Worm (Caenorhabditis elegans) whole organism, L3 larva: ENCODE data around the gene C44F1.1.

ENCODE experiments used
- R02D3.7 ChIP-seq: fragments of 150-350 bp; optimal IDR thresholded peaks from 2 replicates; lab custom pipeline; 2014; ENCODE audit warnings: missing biosample characterization, missing genetic modification characterization
- ZK546.5 ChIP-seq: sonication (generic microtip); optimal IDR thresholded peaks from 2 replicates; lab custom pipeline; 2017; ENCODE audit warnings: missing biosample characterization, missing genetic modification characterization
- aly-2 ChIP-seq: fragments of 150-350 bp; optimal IDR thresholded peaks from 2 replicates; lab custom pipeline; 2014; ENCODE audit warnings: missing biosample characterization, missing genetic modification characterization
- ama-1 ChIP-seq: fragments of 150-350 bp; optimal IDR thresholded peaks from 2 replicates; lab custom pipeline; 2018
- ceh-16 ChIP-seq: sonication (generic microtip); optimal IDR thresholded peaks from 2 replicates; lab custom pipeline; 2017; ENCODE audit warnings: missing biosample characterization, missing genetic modification characterization
- ceh-28 ChIP-seq: fragments of 150-350 bp; optimal IDR thresholded peaks from 2 replicates; lab custom pipeline; 2014; ENCODE audit warnings: missing biosample characterization, missing genetic modification reagents, missing genetic modification characterization
- ceh-82 ChIP-seq: fragments of 150-350 bp; optimal IDR thresholded peaks from 2 replicates; lab custom pipeline; 2014; ENCODE audit warnings: missing biosample characterization, missing genetic modification characterization
- ceh-9 ChIP-seq: sonication (generic microtip); optimal IDR thresholded peaks from 2 replicates; lab custom pipeline; 2018; ENCODE audit warnings: missing biosample characterization, missing genetic modification characterization
- egl-27 ChIP-seq: sonication (generic microtip); optimal IDR thresholded peaks from 4 replicates; lab custom pipeline; 2017; ENCODE audit warnings: missing biosample characterization, missing genetic modification reagents, missing genetic modification characterization
- egl-5 ChIP-seq: fragments of 150-350 bp; optimal IDR thresholded peaks from 2 replicates; lab custom pipeline; 2017; ENCODE audit warnings: missing biosample characterization, missing genetic modification reagents, missing genetic modification characterization, inconsistent platforms
- elt-1 ChIP-seq: fragments of 150-350 bp; optimal IDR thresholded peaks from 2 replicates; lab custom pipeline; 2014; ENCODE audit warnings: missing biosample characterization, missing genetic modification characterization
- elt-2 ChIP-seq: sonication (generic microtip); optimal IDR thresholded peaks from 2 replicates; lab custom pipeline; 2016; ENCODE audit warnings: missing genetic modification reagents, mild to moderate bottlenecking, missing genetic modification characterization, missing compliant biosample characterization
- elt-3 ChIP-seq, 3 experiments: fragments of 150-350 bp in 1 of 3; sonication (generic microtip) in 2 of 3; optimal IDR thresholded peaks; 2 replicates in 2 of 3; 4 replicates in 1 of 3; lab custom pipeline; 2014 to 2017; ENCODE audit warnings: missing biosample characterization in 3 of 3, missing genetic modification characterization in 3 of 3
- eor-1 ChIP-seq, 2 experiments: fragments of 150-350 bp; optimal IDR thresholded peaks; 2 replicates each; lab custom pipeline; 2014 to 2018; ENCODE audit warnings: missing biosample characterization in 2 of 2, missing genetic modification characterization in 2 of 2
- fkh-10 ChIP-seq: sonication (generic microtip); optimal IDR thresholded peaks from 2 replicates; lab custom pipeline; 2017; ENCODE audit warnings: missing biosample characterization, missing genetic modification reagents, missing genetic modification characterization
- fkh-2 ChIP-seq: fragments of 150-350 bp; optimal IDR thresholded peaks from 2 replicates; lab custom pipeline; 2014; ENCODE audit warnings: missing biosample characterization, missing genetic modification reagents, missing genetic modification characterization
- hmg-11 ChIP-seq: sonication (generic microtip); optimal IDR thresholded peaks from 2 replicates; lab custom pipeline; 2016; ENCODE audit warnings: missing genetic modification characterization, missing compliant biosample characterization
- lin-15B ChIP-seq: fragments of 150-350 bp; optimal IDR thresholded peaks from 2 replicates; lab custom pipeline; 2014; ENCODE audit warnings: missing biosample characterization, missing genetic modification characterization
- lin-39 ChIP-seq: fragments of 150-350 bp; optimal IDR thresholded peaks from 2 replicates; lab custom pipeline; 2018; ENCODE audit warnings: missing biosample characterization, missing genetic modification reagents, missing genetic modification characterization
- lsy-12 ChIP-seq: sonication (generic microtip); optimal IDR thresholded peaks from 2 replicates; lab custom pipeline; 2016; ENCODE audit warnings: mild to moderate bottlenecking, missing genetic modification characterization, missing compliant biosample characterization
- mdl-1 ChIP-seq: fragments of 150-350 bp; optimal IDR thresholded peaks from 2 replicates; lab custom pipeline; 2014; ENCODE audit warnings: missing biosample characterization, missing genetic modification characterization
- mml-1 ChIP-seq: fragments of 150-350 bp; sonication (generic microtip); optimal IDR thresholded peaks from 3 replicates; lab custom pipeline; 2014; ENCODE audit warnings: missing biosample characterization, missing genetic modification characterization
- nfya-1 ChIP-seq: sonication (generic microtip); optimal IDR thresholded peaks from 2 replicates; lab custom pipeline; 2017; ENCODE audit warnings: missing genetic modification characterization, mild to moderate bottlenecking, missing compliant biosample characterization, antibody characterized with exemption, moderate library complexity; ENCODE audit not compliant: insufficient read depth
- nhr-237 ChIP-seq: fragments of 150-350 bp; optimal IDR thresholded peaks from 2 replicates; lab custom pipeline; 2014; ENCODE audit warnings: missing biosample characterization, missing genetic modification characterization
- nhr-25 ChIP-seq: sonication (generic microtip); optimal IDR thresholded peaks from 2 replicates; lab custom pipeline; 2017; ENCODE audit warnings: missing biosample characterization, missing genetic modification characterization
- nhr-67 ChIP-seq: fragments of 150-350 bp; optimal IDR thresholded peaks from 2 replicates; lab custom pipeline; 2014; ENCODE audit warnings: missing biosample characterization, missing genetic modification characterization
- nhr-76 ChIP-seq: fragments of 150-350 bp; sonication (generic microtip); optimal IDR thresholded peaks from 5 replicates; lab custom pipeline; 2014; ENCODE audit warnings: missing biosample characterization, missing genetic modification characterization
- nhr-77 ChIP-seq: fragments of 150-350 bp; optimal IDR thresholded peaks from 2 replicates; lab custom pipeline; 2014; ENCODE audit warnings: missing biosample characterization, missing genetic modification characterization
- pha-4 ChIP-seq: fragments of 150-350 bp; optimal IDR thresholded peaks from 2 replicates; lab custom pipeline; 2014; ENCODE audit warnings: missing biosample characterization, missing genetic modification reagents, missing genetic modification characterization
- pqm-1 ChIP-seq: fragments of 150-350 bp; optimal IDR thresholded peaks from 2 replicates; lab custom pipeline; 2017; ENCODE audit warnings: missing biosample characterization, missing genetic modification characterization, inconsistent platforms
- skn-1 ChIP-seq: fragments of 150-350 bp; optimal IDR thresholded peaks from 2 replicates; lab custom pipeline; 2014; ENCODE audit warnings: missing biosample characterization, missing genetic modification characterization
- unc-39 ChIP-seq: sonication (generic microtip); optimal IDR thresholded peaks from 4 replicates; lab custom pipeline; 2017; ENCODE audit warnings: missing biosample characterization, missing genetic modification characterization
- unc-62 ChIP-seq: fragments of 150-350 bp; sonication (generic microtip); optimal IDR thresholded peaks from 4 replicates; lab custom pipeline; 2014; ENCODE audit warnings: missing biosample characterization, missing genetic modification reagents, missing genetic modification characterization
- zag-1 ChIP-seq: fragments of 150-350 bp; optimal IDR thresholded peaks from 2 replicates; lab custom pipeline; 2014; ENCODE audit warnings: missing biosample characterization, missing genetic modification characterization
- ztf-11 ChIP-seq: fragments of 150-350 bp; optimal IDR thresholded peaks from 2 replicates; lab custom pipeline; 2014; ENCODE audit warnings: missing biosample characterization, missing genetic modification characterization

The C44F1.1 gene

DNA sequence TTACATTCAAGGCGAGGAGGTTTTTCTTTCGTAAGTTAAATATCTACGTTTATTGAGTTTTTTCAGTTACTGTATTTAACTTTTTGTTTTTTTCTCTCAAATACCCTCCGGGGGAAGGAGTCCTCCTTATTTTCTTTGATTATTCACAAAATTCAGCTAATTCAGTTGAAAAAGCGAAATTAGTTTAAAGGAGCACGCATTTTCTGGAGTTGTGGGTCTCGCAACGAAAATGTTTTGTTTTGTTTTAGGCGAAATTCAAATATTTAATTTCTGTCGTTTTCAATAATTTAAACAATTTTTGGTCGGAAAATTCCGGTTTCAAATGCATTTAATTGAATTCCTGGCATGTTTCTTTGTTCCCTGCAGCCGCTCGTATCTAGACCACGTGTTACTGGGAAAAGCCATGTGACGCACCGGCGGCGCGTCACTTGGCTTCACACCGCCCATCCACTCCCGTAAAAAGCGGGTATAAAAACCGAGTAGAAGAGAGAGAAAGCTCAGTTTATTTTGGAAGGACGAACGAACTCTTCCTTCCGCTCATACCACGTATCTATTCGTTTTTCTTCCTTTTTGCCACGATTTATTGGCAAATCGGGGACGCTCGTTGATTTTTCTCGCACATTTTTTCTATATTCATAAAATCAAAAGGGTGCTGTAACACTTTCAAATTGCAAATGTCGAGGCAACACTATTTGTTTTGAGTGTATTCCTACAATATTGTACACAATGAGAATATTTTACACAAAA lies 29.7 kb downstream of the C44F1.1 start:
- TF ChIP-seq aly-2 = no peak
- TF ChIP-seq ceh-9 (tag; lab: Kevin White, UChicago) = no peak
- no peak for TF ChIP-seq skn-1 (tag; lab: Kevin White, UChicago)
- no peak for TF ChIP-seq nhr-77 (tag; lab: Kevin White, UChicago)
- TF ChIP-seq pha-4 (tag; lab: Kevin White, UChicago) = no peak
- peak; percentile 13 for TF ChIP-seq nfya-1
- peak; percentile 78 for TF ChIP-seq ama-1

DNA sequence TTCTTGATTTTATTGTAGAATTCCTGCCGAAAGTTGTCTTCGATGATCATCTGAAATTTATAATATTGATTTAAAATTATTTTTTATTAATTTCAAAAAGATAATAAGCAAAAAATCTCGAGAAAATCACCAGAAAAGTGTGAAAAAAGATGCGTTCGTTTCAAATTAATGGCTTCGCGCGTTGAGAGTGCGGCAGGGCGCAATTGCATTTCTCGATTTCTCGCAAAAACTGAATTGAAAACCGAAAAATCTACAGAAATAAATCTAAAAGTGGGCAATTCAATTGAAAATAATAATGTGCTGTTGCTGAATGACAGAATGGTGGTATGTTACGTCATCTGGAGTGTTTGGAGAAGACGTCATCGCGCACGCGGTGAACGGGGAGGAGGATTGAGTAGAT lies 30.4 kb downstream of the C44F1.1 start, which contains the start of gene evl-18:
TSS of gene evl-18 (minus strand) at position 50 of the 400 bp plus-strand sequence.
- TF ChIP-seq R02D3.7 (no peak), nfya-1 (peak; percentile 27), ceh-9 (tag; lab: Kevin White, UChicago) (no peak), nhr-76 (tag; lab: Kevin White, UChicago) (no peak), lin-39 (peak; percentile 13), nhr-67 (tag; lab: Kevin White, UChicago) (no peak), mml-1 (tag; lab: Kevin White, UChicago) (no peak), fkh-10 (GFP tag; lab: Kevin White, UChicago) (no peak), mdl-1 (tag; lab: Kevin White, UChicago) (no peak), ceh-82 (tag; lab: Kevin White, UChicago) (no peak), lin-15B (tag; lab: Kevin White, UChicago) (peak; percentile 50), ceh-28 (tag; lab: Kevin White, UChicago) (no peak), pha-4 (tag; lab: Kevin White, UChicago) (peak; percentile 18)

DNA sequence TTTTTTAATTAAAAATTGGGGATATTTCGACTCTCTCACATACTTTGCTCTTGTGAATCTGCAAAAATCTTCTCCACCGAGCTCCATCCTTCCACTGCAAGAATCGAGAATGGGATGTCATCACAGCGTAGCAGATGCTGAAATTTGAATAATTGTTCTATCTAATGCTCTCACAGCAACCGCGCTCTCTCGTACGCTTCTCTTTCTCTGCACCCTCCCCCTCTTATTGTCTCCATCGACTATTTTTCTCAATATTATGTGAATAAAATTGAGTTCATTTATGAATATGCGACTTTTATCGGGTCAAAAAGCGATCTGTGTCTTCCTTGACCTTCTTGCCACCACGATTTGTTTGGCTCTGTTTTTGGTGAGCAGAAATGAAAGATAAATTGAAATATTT lies 31.4 kb downstream of the C44F1.1 start, which contains the start of gene F34D10.3:
TSS of gene F34D10.3 (plus strand) at position 249 of the 400 bp plus-strand sequence.
- TF ChIP-seq elt-2 (no peak), ZK546.5 (tag; lab: Kevin White, UChicago) (no peak), lin-39 (peak; percentile 1), hmg-11 (tag; lab: Kevin White, UChicago) (peak; percentile 6), egl-5 (tag; lab: Kevin White, UChicago) (no peak), zag-1 (no peak), fkh-10 (GFP tag; lab: Kevin White, UChicago) (no peak), nfya-1 (peak; percentile 28), egl-27 (tag; lab: Kevin White, UChicago) (no peak), eor-1 (tag; optimal IDR thresholded peaks at IDR 0.05; lab: Kevin White, UChicago) (no peak), unc-39 (tag; lab: Kevin White, UChicago) (no peak), nhr-67 (tag; lab: Kevin White, UChicago) (no peak), lin-15B (tag; lab: Kevin White, UChicago) (no peak), pha-4 (tag; lab: Kevin White, UChicago) (no peak), ceh-82 (tag; lab: Kevin White, UChicago) (no peak), unc-62 (no peak)
- TF ChIP-seq, all 47 proteins: peak for 3

DNA sequence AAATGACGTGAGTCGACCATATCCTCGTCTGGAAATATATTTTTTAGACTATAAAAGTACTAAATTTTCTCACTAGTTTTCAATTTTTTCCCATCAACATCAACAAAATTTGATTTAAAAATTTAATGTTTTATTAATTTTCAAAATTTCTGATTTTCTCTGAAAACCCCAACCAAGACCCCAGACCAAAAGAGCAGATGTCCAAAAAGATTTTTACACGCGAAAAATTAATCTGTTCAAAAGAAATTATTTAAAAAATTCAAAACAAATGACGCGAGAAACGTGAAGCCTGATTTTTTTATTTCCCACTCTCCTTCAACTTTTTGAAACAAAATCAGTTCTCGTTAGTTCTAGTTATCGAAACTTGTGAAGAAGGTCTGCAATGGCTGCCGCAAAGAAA lies 34.9 kb downstream of the C44F1.1 start, which contains the start of gene F34D10.8:
TSS of gene F34D10.8 (plus strand) at position 301 of the 400 bp plus-strand sequence.
- TF ChIP-seq nhr-67 (tag; lab: Kevin White, UChicago) (no peak), elt-3 (tag; optimal IDR thresholded peaks at IDR 0.05; lab: Kevin White, UChicago) (no peak), egl-5 (tag; lab: Kevin White, UChicago) (no peak), ceh-16 (tag; lab: Kevin White, UChicago) (no peak), pqm-1 (no peak), mml-1 (tag; lab: Kevin White, UChicago) (no peak), ceh-9 (tag; lab: Kevin White, UChicago) (no peak)

DNA sequence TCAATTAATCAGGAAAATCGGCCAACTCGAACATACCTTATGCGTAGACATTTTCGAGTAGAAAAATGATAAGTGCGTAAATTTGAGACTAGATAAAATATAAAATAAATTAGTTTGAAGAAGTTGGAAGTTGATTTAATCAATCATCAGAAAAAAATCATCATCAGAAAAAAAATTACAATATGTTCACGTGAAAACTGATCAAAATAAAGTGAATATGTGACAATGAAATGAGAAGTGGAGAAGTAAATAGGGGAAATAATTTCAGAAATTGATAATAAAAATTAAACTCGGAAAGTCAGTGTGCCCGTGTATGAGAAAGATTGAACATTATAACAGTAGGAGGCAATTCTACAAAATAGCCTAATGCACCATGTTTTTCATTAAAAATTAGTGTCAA lies 35.8 kb downstream of the C44F1.1 start, which contains the start of gene F34D10.9:
TSS of gene F34D10.9 (minus strand) at position 101 of the 400 bp plus-strand sequence.
- TF ChIP-seq unc-39 (tag; lab: Kevin White, UChicago) (no peak), hmg-11 (tag; lab: Kevin White, UChicago) (no peak), nhr-76 (tag; lab: Kevin White, UChicago) (no peak)

DNA sequence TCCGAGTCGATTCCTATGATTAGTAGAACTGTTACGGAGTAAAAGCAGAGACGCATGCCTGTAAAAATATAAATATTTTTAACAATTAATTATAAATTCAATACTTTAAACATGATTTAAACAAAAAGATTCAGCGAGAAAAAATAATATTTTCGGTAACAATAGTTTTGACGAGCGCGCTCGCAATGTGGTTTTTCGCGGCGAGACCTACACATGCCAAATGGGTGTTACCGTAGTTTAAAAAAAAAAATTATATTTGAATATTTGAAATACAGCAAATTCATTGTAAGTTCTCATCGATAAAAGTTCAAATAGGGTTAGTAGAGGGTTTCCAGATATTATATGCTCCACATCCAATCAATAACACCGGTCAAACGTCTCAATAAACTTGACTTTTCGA lies 38.9 kb downstream of the C44F1.1 start, which contains the start of gene gldi-5:
TSS of gene gldi-5 (minus strand) at position 58 of the 400 bp plus-strand sequence.
- TF ChIP-seq fkh-2 (tag; lab: Kevin White, UChicago) (no peak), nhr-237 (tag; lab: Kevin White, UChicago) (no peak), ztf-11 (tag; lab: Kevin White, UChicago) (no peak), nhr-76 (tag; lab: Kevin White, UChicago) (no peak), egl-5 (tag; lab: Kevin White, UChicago) (no peak), ama-1 (no peak), nhr-25 (tag; lab: Kevin White, UChicago) (no peak), elt-1 (tag; lab: Kevin White, UChicago) (no peak), lsy-12 (tag; lab: Kevin White, UChicago) (no peak), unc-39 (tag; lab: Kevin White, UChicago) (no peak)
